Worm (Caenorhabditis elegans) whole organism, mixed stage, embryonic: ENCODE results near the gene lact-3.

Source experiments
- M03D4.4 ChIP-seq: sonication (generic microtip); optimal IDR thresholded peaks from 2 replicates; lab custom pipeline; 2017; ENCODE audit warnings: mild to moderate bottlenecking, missing genetic modification characterization, missing compliant biosample characterization
- bed-3 ChIP-seq: fragments of 200-800 bp; sonication (Bioruptor generic); optimal IDR thresholded peaks from 3 replicates; lab custom pipeline; 2018; ENCODE audit warnings: mild to moderate bottlenecking, missing genetic modification characterization, moderate library complexity, missing compliant biosample characterization
- blmp-1 ChIP-seq: fragments of 150-350 bp; optimal IDR thresholded peaks from 2 replicates; lab custom pipeline; 2014; ENCODE audit warnings: missing biosample characterization, missing genetic modification characterization
- ceh-39 ChIP-seq: fragments of 150-350 bp; optimal IDR thresholded peaks from 2 replicates; lab custom pipeline; 2014; ENCODE audit warnings: missing biosample characterization, missing genetic modification characterization
- ceh-43 ChIP-seq: fragments of 200-800 bp; sonication (Bioruptor generic); optimal IDR thresholded peaks from 2 replicates; lab custom pipeline; 2018; ENCODE audit warnings: mild to moderate bottlenecking, missing genetic modification characterization, moderate library complexity, missing compliant biosample characterization
- ceh-83 ChIP-seq: fragments of 200-800 bp; sonication (Bioruptor generic); optimal IDR thresholded peaks from 2 replicates; lab custom pipeline; 2018; ENCODE audit warnings: mild to moderate bottlenecking, missing genetic modification characterization, missing compliant biosample characterization
- ces-1 ChIP-seq: fragments of 150-350 bp; optimal IDR thresholded peaks from 2 replicates; lab custom pipeline; 2014; ENCODE audit warnings: missing biosample characterization, missing genetic modification reagents, missing genetic modification characterization
- cnd-1 ChIP-seq: fragments of 200-800 bp; sonication (Bioruptor generic); optimal IDR thresholded peaks from 2 replicates; lab custom pipeline; 2018; ENCODE audit warnings: mild to moderate bottlenecking, missing genetic modification characterization, missing compliant biosample characterization
- drap-1 ChIP-seq: fragments of 200-800 bp; sonication (Bioruptor generic); optimal IDR thresholded peaks from 3 replicates; lab custom pipeline; 2018; ENCODE audit warnings: mild to moderate bottlenecking, missing genetic modification characterization, missing compliant biosample characterization
- elt-1 ChIP-seq: sonication (generic microtip); optimal IDR thresholded peaks from 2 replicates; lab custom pipeline; 2017; ENCODE audit warnings: missing genetic modification characterization, mild to moderate bottlenecking, missing compliant biosample characterization, antibody characterized with exemption, moderate library complexity, borderline replicate concordance; ENCODE audit not compliant: insufficient read depth
- elt-3 ChIP-seq: fragments of 150-350 bp; optimal IDR thresholded peaks from 2 replicates; lab custom pipeline; 2014; ENCODE audit warnings: missing biosample characterization, missing genetic modification characterization
- flh-1 ChIP-seq: fragments of 200-800 bp; sonication (Bioruptor generic); optimal IDR thresholded peaks from 2 replicates; lab custom pipeline; 2018; ENCODE audit warnings: mild to moderate bottlenecking, missing genetic modification characterization, moderate library complexity, missing compliant biosample characterization
- ham-2 ChIP-seq: fragments of 200-800 bp; sonication (Bioruptor generic); optimal IDR thresholded peaks from 2 replicates; lab custom pipeline; 2018; ENCODE audit warnings: mild to moderate bottlenecking, missing genetic modification characterization, missing compliant biosample characterization
- lin-13 ChIP-seq: fragments of 150-350 bp; optimal IDR thresholded peaks from 2 replicates; lab custom pipeline; 2014; ENCODE audit warnings: missing biosample characterization, missing genetic modification characterization
- lin-32 ChIP-seq: fragments of 200-800 bp; sonication (Bioruptor generic); optimal IDR thresholded peaks from 2 replicates; lab custom pipeline; 2018; ENCODE audit warnings: mild to moderate bottlenecking, missing genetic modification characterization, missing compliant biosample characterization
- lsy-2 ChIP-seq: fragments of 150-350 bp; optimal IDR thresholded peaks from 2 replicates; lab custom pipeline; 2014; ENCODE audit warnings: missing biosample characterization, missing genetic modification characterization
- mab-5 ChIP-seq: fragments of 150-350 bp; optimal IDR thresholded peaks from 2 replicates; lab custom pipeline; 2014; ENCODE audit warnings: missing biosample characterization, missing genetic modification characterization
- mep-1 ChIP-seq: fragments of 150-350 bp; optimal IDR thresholded peaks from 2 replicates; lab custom pipeline; 2017; ENCODE audit warnings: missing biosample characterization, missing genetic modification reagents, missing genetic modification characterization, inconsistent platforms
- mls-2 ChIP-seq: sonication (generic microtip); optimal IDR thresholded peaks from 2 replicates; lab custom pipeline; 2016; ENCODE audit warnings: mild to moderate bottlenecking, missing genetic modification characterization, moderate library complexity, missing compliant biosample characterization
- nhr-12 ChIP-seq: fragments of 150-350 bp; optimal IDR thresholded peaks from 2 replicates; lab custom pipeline; 2014; ENCODE audit warnings: missing biosample characterization, missing genetic modification characterization
- nhr-2 ChIP-seq: fragments of 150-350 bp; optimal IDR thresholded peaks from 2 replicates; lab custom pipeline; 2014; ENCODE audit warnings: missing biosample characterization, missing genetic modification characterization
- nhr-237 ChIP-seq: fragments of 150-350 bp; optimal IDR thresholded peaks from 2 replicates; lab custom pipeline; 2014; ENCODE audit warnings: missing biosample characterization, missing genetic modification characterization
- nhr-28 ChIP-seq: fragments of 150-350 bp; optimal IDR thresholded peaks from 2 replicates; lab custom pipeline; 2014; ENCODE audit warnings: missing biosample characterization, missing genetic modification characterization
- nhr-76 ChIP-seq: sonication (generic microtip); optimal IDR thresholded peaks from 2 replicates; lab custom pipeline; 2017; ENCODE audit warnings: missing biosample characterization, missing genetic modification characterization
- pha-4 ChIP-seq: fragments of 150-350 bp; optimal IDR thresholded peaks from 2 replicates; lab custom pipeline; 2018; ENCODE audit warnings: missing biosample characterization, missing genetic modification reagents, missing genetic modification characterization
- snpc-4 ChIP-seq: fragments of 150-350 bp; optimal IDR thresholded peaks from 2 replicates; lab custom pipeline; 2014; ENCODE audit warnings: missing biosample characterization, missing genetic modification characterization
- sptf-1 ChIP-seq: sonication (generic microtip); optimal IDR thresholded peaks from 2 replicates; lab custom pipeline; 2017; ENCODE audit warnings: mild to moderate bottlenecking, missing genetic modification characterization, moderate library complexity, missing compliant biosample characterization
- unc-120 ChIP-seq: sonication (generic microtip); optimal IDR thresholded peaks from 2 replicates; lab custom pipeline; 2017; ENCODE audit warnings: missing genetic modification characterization, missing compliant biosample characterization; ENCODE audit not compliant: poor library complexity, severe bottlenecking
- unc-39 ChIP-seq: fragments of 150-350 bp; optimal IDR thresholded peaks from 2 replicates; lab custom pipeline; 2014; ENCODE audit warnings: missing biosample characterization, missing genetic modification characterization
- unc-62 ChIP-seq: fragments of 150-350 bp; optimal IDR thresholded peaks from 2 replicates; lab custom pipeline; 2014; ENCODE audit warnings: missing biosample characterization, missing genetic modification reagents, missing genetic modification characterization
- ztf-11 ChIP-seq: fragments of 150-350 bp; optimal IDR thresholded peaks from 2 replicates; lab custom pipeline; 2014; ENCODE audit warnings: missing biosample characterization, missing genetic modification characterization

Gene lact-3

ce11 chrII:10630944-10631343, 26.5 kb downstream of the lact-3 start:
- TF ChIP-seq drap-1 (GFP tag; lab: Kevin White, UChicago) (no peak), mab-5 (no peak), nhr-12 (tag; lab: Kevin White, UChicago) (no peak), lin-13 (no peak), mep-1 (no peak), nhr-237 (no peak), pha-4 (tag; lab: Kevin White, UChicago) (no peak), nhr-2 (tag; lab: Kevin White, UChicago) (no peak), ceh-39 (tag; lab: Kevin White, UChicago) (no peak), flh-1 (no peak), bed-3 (GFP tag; lab: Kevin White, UChicago) (no peak), blmp-1 (tag; lab: Kevin White, UChicago) (no peak), mls-2 (tag; lab: Kevin White, UChicago) (no peak), ceh-83 (GFP tag; lab: Kevin White, UChicago) (no peak), ceh-43 (GFP tag; lab: Kevin White, UChicago) (no peak), unc-62 (GFP tag; lab: Kevin White, UChicago) (no peak), sptf-1 (no peak), unc-120 (no peak), elt-1 (tag; lab: Kevin White, UChicago) (no peak), unc-39 (tag; lab: Kevin White, UChicago) (no peak)

- TF ChIP-seq M03D4.4 (no peak), lin-32 (GFP tag; lab: Kevin White, UChicago) (no peak), ceh-39 (tag; lab: Kevin White, UChicago) (no peak), snpc-4 (no peak), unc-120 (no peak), ceh-43 (GFP tag; lab: Kevin White, UChicago) (no peak), ztf-11 (no peak), mls-2 (tag; lab: Kevin White, UChicago) (no peak), elt-3 (tag; lab: Kevin White, UChicago) (no peak), blmp-1 (tag; lab: Kevin White, UChicago) (no peak), pha-4 (tag; lab: Kevin White, UChicago) (no peak)
These were observed 29.5 kb downstream of the lact-3 start, which contains the start of gene M28.8 for ce11 chrII:10627963-10628362. Gene M28.8 (plus strand): TSS chrII:10628263.

- TF ChIP-seq elt-1 (tag; lab: Kevin White, UChicago): no peak
- TF ChIP-seq ceh-83 (GFP tag; lab: Kevin White, UChicago): no peak
- TF ChIP-seq elt-3 (tag; lab: Kevin White, UChicago): no peak
These were observed 30.4 kb downstream of the lact-3 start for ce11 chrII:10627086-10627485.

- TF ChIP-seq nhr-2 (tag; lab: Kevin White, UChicago) (no peak), unc-120 (no peak), unc-39 (tag; lab: Kevin White, UChicago) (no peak), mab-5 (no peak), cnd-1 (tag; lab: Kevin White, UChicago) (no peak), lin-13 (no peak), elt-1 (tag; lab: Kevin White, UChicago) (no peak), nhr-28 (no peak), sptf-1 (no peak), lsy-2 (tag; lab: Kevin White, UChicago) (no peak), nhr-76 (tag; lab: Kevin White, UChicago) (no peak), ceh-39 (tag; lab: Kevin White, UChicago) (no peak), pha-4 (tag; lab: Kevin White, UChicago) (no peak), nhr-237 (no peak), ceh-83 (GFP tag; lab: Kevin White, UChicago) (no peak), nhr-12 (tag; lab: Kevin White, UChicago) (no peak), elt-3 (tag; lab: Kevin White, UChicago) (no peak)
These were observed 35.5 kb downstream of the lact-3 start, which contains the start of gene cutl-9 for ce11 chrII:10621965-10622364. Gene cutl-9 (plus strand): TSS chrII:10622265.

- TF ChIP-seq unc-39 (tag; lab: Kevin White, UChicago) (no peak), ceh-39 (tag; lab: Kevin White, UChicago) (no peak), elt-1 (tag; lab: Kevin White, UChicago) (no peak), ces-1 (GFP tag; lab: Kevin White, UChicago) (no peak), flh-1 (no peak), blmp-1 (tag; lab: Kevin White, UChicago) (no peak), sptf-1 (no peak), cnd-1 (tag; lab: Kevin White, UChicago) (no peak), ham-2 (GFP tag; lab: Kevin White, UChicago) (no peak), nhr-237 (no peak), pha-4 (tag; lab: Kevin White, UChicago) (no peak), snpc-4 (no peak), M03D4.4 (no peak), nhr-2 (tag; lab: Kevin White, UChicago) (no peak)
These were observed 39.3 kb downstream of the lact-3 start, which contains the start of gene C14A4.13 for ce11 chrII:10618157-10618556. Gene C14A4.13 (plus strand): TSS chrII:10618457.
